Fruit fly (Drosophila melanogaster): Measurements from ENCODE around the gene rn.

Gene rn

DNA sequence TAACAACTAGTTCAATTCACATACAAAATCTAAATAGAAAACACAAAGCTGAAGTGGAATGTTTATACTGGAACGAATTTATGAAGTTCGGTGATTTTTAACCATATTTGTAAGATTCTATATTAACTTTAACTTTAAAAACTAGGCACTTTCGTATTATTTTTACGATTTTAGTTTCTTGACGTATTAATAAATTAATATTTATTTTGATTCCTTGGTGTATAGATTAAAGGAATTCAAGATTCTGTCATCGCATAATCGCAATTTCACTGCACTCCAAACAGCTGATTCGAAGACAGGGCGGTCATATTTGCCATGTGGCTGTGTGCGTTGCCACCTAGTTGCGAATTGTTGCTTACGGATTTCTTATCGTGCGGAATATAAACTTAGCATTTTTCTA is 60.0 kb downstream of the rn start, which contains the start of the genes CG1227 and Dtwd2 (continued):
- TF ChIP-seq CG10209 (GFP tag; optimal IDR thresholded peaks at IDR 0.05): peak; percentile 87
- no peak for TF ChIP-seq Sry-δ (GFP tag; optimal IDR thresholded peaks at IDR 0.05)
- TF ChIP-seq CG9215 (GFP tag; IDR thresholded peaks at IDR 0.05): peak; percentile 65
- TF ChIP-seq peb (GFP tag; IDR thresholded peaks at IDR 0.05): peak; percentile 62; the same call in 1 of the 2 replicates
- no peak for TF ChIP-seq Nf-YC (tag; optimal IDR thresholded peaks at IDR 0.05)
- no peak for TF ChIP-seq crol (GFP tag; IDR thresholded peaks at IDR 0.05)
- no peak for TF ChIP-seq lbe (GFP tag; optimal IDR thresholded peaks at IDR 0.05)
- peak; percentile 91 for TF ChIP-seq sob (GFP tag; IDR thresholded peaks at IDR 0.05)
- TF ChIP-seq pros (GFP tag; optimal IDR thresholded peaks at IDR 0.05): peak; percentile 81
- TF ChIP-seq h (optimal IDR thresholded peaks at IDR 0.05): no peak
- no peak for TF ChIP-seq Gug (GFP tag; IDR thresholded peaks at IDR 0.05)
- no peak for TF ChIP-seq CG11093 (GFP tag; IDR thresholded peaks at IDR 0.05)
- peak; percentile 89 for TF ChIP-seq lmd (GFP tag; IDR thresholded peaks at IDR 0.05)
- TF ChIP-seq CG6654 (GFP tag; optimal IDR thresholded peaks at IDR 0.05): peak; percentile 33
- TF ChIP-seq bsh (GFP tag; optimal IDR thresholded peaks at IDR 0.05): peak in 1 of 2 experiments; percentile 95
- TF ChIP-seq disco-r (GFP tag; optimal IDR thresholded peaks at IDR 0.05): peak; percentile 36
- TF ChIP-seq amos (GFP tag; IDR thresholded peaks at IDR 0.05; ENCODE audit: partially characterized antibody): no peak
- TF ChIP-seq CG9437 (GFP tag; optimal IDR thresholded peaks at IDR 0.05): peak; percentile 86
- peak; percentile 78 for TF ChIP-seq CG7271 (tag; optimal IDR thresholded peaks at IDR 0.05)
- peak; percentile 78 for TF ChIP-seq CG8281 (tag; optimal IDR thresholded peaks at IDR 0.05)
- peak; percentile 78 for TF ChIP-seq CG30020 (tag; optimal IDR thresholded peaks at IDR 0.05)
- no peak for TF ChIP-seq aop (GFP tag; IDR thresholded peaks at IDR 0.05)
- TF ChIP-seq Adf1 (GFP tag; IDR thresholded peaks at IDR 0.05): peak; percentile 70
- TF ChIP-seq CG8944 (GFP tag; optimal IDR thresholded peaks at IDR 0.05): no peak
- peak; percentile 22 for TF ChIP-seq ERR (GFP tag; optimal IDR thresholded peaks at IDR 0.05)
- TF ChIP-seq HHEX (GFP tag; optimal IDR thresholded peaks at IDR 0.05): peak; percentile 79
- peak; percentile 96 for TF ChIP-seq row (GFP tag; IDR thresholded peaks at IDR 0.05)
- no peak for TF ChIP-seq repo (GFP tag; optimal IDR thresholded peaks at IDR 0.05)
- peak; percentile 81 for TF ChIP-seq CG4424 (GFP tag; optimal IDR thresholded peaks at IDR 0.05)
- TF ChIP-seq CG16815 (GFP tag; optimal IDR thresholded peaks at IDR 0.05): peak; percentile 53
- no peak; the same call in 2 of the 3 replicates for TF ChIP-seq CG6175 (GFP tag; IDR thresholded peaks at IDR 0.05)
- no peak for TF ChIP-seq CG8290 (GFP tag; optimal IDR thresholded peaks at IDR 0.05)
- TF ChIP-seq CG8290 (tag; optimal IDR thresholded peaks at IDR 0.05): no peak
- peak; percentile 19 for TF ChIP-seq CG9797 (GFP tag; optimal IDR thresholded peaks at IDR 0.05)
- no peak for TF ChIP-seq gsb-n (tag; optimal IDR thresholded peaks at IDR 0.05)
- TF ChIP-seq CoRest (tag; optimal IDR thresholded peaks at IDR 0.05): peak; percentile 96
- TF ChIP-seq gfzf (GFP tag; optimal IDR thresholded peaks at IDR 0.05): peak; percentile 8
- TF ChIP-seq Asciz (GFP tag; optimal IDR thresholded peaks at IDR 0.05): peak; percentile 85
- TF ChIP-seq tio (GFP tag; optimal IDR thresholded peaks at IDR 0.05): peak; percentile 73
- no peak for TF ChIP-seq zen2 (GFP tag; IDR thresholded peaks at IDR 0.05; ENCODE audit: partially characterized antibody)
- TF ChIP-seq CG10366 (GFP tag; IDR thresholded peaks at IDR 0.05): peak; percentile 91
- no peak for TF ChIP-seq HmgD (GFP tag; optimal IDR thresholded peaks at IDR 0.05)
- TF ChIP-seq Hr78 (GFP tag; optimal IDR thresholded peaks at IDR 0.05): no peak
- peak; percentile 62 to 83 for TF ChIP-seq dpn (GFP tag; optimal IDR thresholded peaks at IDR 0.05)
- TF ChIP-seq zfh1 (GFP tag; IDR thresholded peaks at IDR 0.05): peak; percentile 90
- no peak for TF ChIP-seq CG1832 (GFP tag; optimal IDR thresholded peaks at IDR 0.05)
- TF ChIP-seq Eip74EF (GFP tag; optimal IDR thresholded peaks at IDR 0.05): peak in 1 of 2 experiments; percentile 94
- peak; percentile 96 for TF ChIP-seq sens (GFP tag)
- TF ChIP-seq CG10431 (GFP tag; optimal IDR thresholded peaks at IDR 0.05): peak; percentile 80
- no peak for TF ChIP-seq CG8478 (optimal IDR thresholded peaks at IDR 0.05)
- TF ChIP-seq CG15601 (tag; optimal IDR thresholded peaks at IDR 0.05): peak; percentile 94
- TF ChIP-seq CG7786 (GFP tag; optimal IDR thresholded peaks at IDR 0.05): peak; percentile 28
